Fruit fly (Drosophila melanogaster): ENCODE data around the gene Trmt112.

Trmt112 gene

DNA sequence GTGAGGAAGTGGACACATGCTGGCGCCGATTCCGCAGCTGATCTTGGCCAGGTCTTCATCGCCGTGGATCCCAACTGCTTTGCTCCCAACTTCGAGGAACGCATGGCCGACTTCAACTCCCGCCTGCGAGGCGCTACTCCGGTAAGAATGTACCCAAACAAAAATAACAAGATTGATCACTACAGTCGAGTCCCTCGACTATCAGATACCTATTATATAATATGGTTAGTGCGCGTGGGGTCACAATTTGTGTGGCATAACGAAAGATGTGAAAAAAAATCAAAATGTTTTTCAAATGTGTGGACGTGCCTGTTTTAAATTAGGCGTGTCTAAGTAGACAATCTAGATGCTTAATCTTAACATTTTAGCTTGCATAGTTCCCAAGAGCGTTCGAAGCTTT, 10.2 kb downstream of the Trmt112 start:
- TF ChIP-seq ap (GFP tag; IDR thresholded peaks at IDR 0.05), result no peak
- TF ChIP-seq Ets65A (GFP tag), result no peak
- no peak for TF ChIP-seq CG15269 (tag; optimal IDR thresholded peaks at IDR 0.05)
- TF ChIP-seq Bgb (GFP tag; IDR thresholded peaks at IDR 0.05; ENCODE audit: partially characterized antibody), result peak; percentile 43; the same call in 1 of the 2 replicates
- no peak for TF ChIP-seq NfI (GFP tag; optimal IDR thresholded peaks at IDR 0.05)
- no peak for TF ChIP-seq Side (GFP tag; optimal IDR thresholded peaks at IDR 0.05)
- 0 out of 3 replicates have a peak, but pooled peaks have one; percentile 45 for TF ChIP-seq mld (GFP tag; IDR thresholded peaks at IDR 0.05; ENCODE audit: partially characterized antibody)
- TF ChIP-seq Pdp1 (GFP tag; optimal IDR thresholded peaks at IDR 0.05), result peak in 1 of 2 experiments; percentile 91
- TF ChIP-seq Rfx (GFP tag; IDR thresholded peaks at IDR 0.05), result 0 out of 2 replicates have a peak, but pooled peaks have one; percentile 4
- TF ChIP-seq peb (GFP tag; IDR thresholded peaks at IDR 0.05), result no peak
- TF ChIP-seq Bdp1 (GFP tag; optimal IDR thresholded peaks at IDR 0.05), result no peak
- peak; percentile 80 for TF ChIP-seq HLH4C (GFP tag; IDR thresholded peaks at IDR 0.05; ENCODE audit: partially characterized antibody)
- peak; percentile 29 for TF ChIP-seq D19B (GFP tag; optimal IDR thresholded peaks at IDR 0.05)
- TF ChIP-seq Adf1 (GFP tag; IDR thresholded peaks at IDR 0.05), result no peak
- peak; percentile 66; the same call in 2 of the 3 replicates for TF ChIP-seq CG7963 (GFP tag; IDR thresholded peaks at IDR 0.05; ENCODE audit: partially characterized antibody)
- TF ChIP-seq CG13123 (GFP tag; optimal IDR thresholded peaks at IDR 0.05), result no peak
- TF ChIP-seq fru (optimal IDR thresholded peaks at IDR 0.05), result no peak
- TF ChIP-seq Scr (GFP tag; IDR thresholded peaks at IDR 0.05; ENCODE audit: partially characterized antibody), result peak; percentile 55
- TF ChIP-seq CG15479 (GFP tag; optimal IDR thresholded peaks at IDR 0.05), result no peak
- TF ChIP-seq CG4360 (GFP tag; IDR thresholded peaks at IDR 0.05), result no peak
- peak; percentile 42 for TF ChIP-seq CG13287 (GFP tag; IDR thresholded peaks at IDR 0.05; ENCODE audit: partially characterized antibody)
- no peak for TF ChIP-seq pita (GFP tag; optimal IDR thresholded peaks at IDR 0.05)
- TF ChIP-seq ewg (GFP tag; optimal IDR thresholded peaks at IDR 0.05), result no peak
- TF ChIP-seq vnd (GFP tag; IDR thresholded peaks at IDR 0.05; ENCODE audit: partially characterized antibody), result peak; percentile 39; the same call in 1 of the 3 replicates
- no peak for TF ChIP-seq usp (GFP tag; optimal IDR thresholded peaks at IDR 0.05)
- 0 out of 3 replicates have a peak, but pooled peaks have one; percentile 49 for TF ChIP-seq hb (GFP tag; IDR thresholded peaks at IDR 0.05; ENCODE audit: partially characterized antibody)
- TF ChIP-seq CG34224 (GFP tag; IDR thresholded peaks at IDR 0.05; ENCODE audit: partially characterized antibody), result peak; percentile 28; the same call in 1 of the 3 replicates
- peak; percentile 63; the same call in 1 of the 2 replicates for TF ChIP-seq tna (GFP tag; IDR thresholded peaks at IDR 0.05; ENCODE audit: partially characterized antibody)
- no peak for TF ChIP-seq emc (GFP tag; optimal IDR thresholded peaks at IDR 0.05)
- TF ChIP-seq ken (GFP tag; IDR thresholded peaks at IDR 0.05), result no peak
- TF ChIP-seq Rx (GFP tag; IDR thresholded peaks at IDR 0.05), result no peak
- no peak for TF ChIP-seq HLHmδ (GFP tag; optimal IDR thresholded peaks at IDR 0.05)
- TF ChIP-seq nerfin-2 (GFP tag; IDR thresholded peaks at IDR 0.05; ENCODE audit: partially characterized antibody), result peak; percentile 51; the same call in 1 of the 2 replicates
- no peak for TF ChIP-seq CG17186 (GFP tag; optimal IDR thresholded peaks at IDR 0.05)
- TF ChIP-seq ara (GFP tag; IDR thresholded peaks at IDR 0.05), result no peak
- TF ChIP-seq CG14860 (GFP tag; IDR thresholded peaks at IDR 0.05; ENCODE audit: partially characterized antibody), result peak; percentile 51; the same call in 1 of the 3 replicates
- TF ChIP-seq CG6791 (GFP tag; IDR thresholded peaks at IDR 0.05; ENCODE audit: partially characterized antibody), result peak; percentile 61; the same call in 2 of the 3 replicates
- TF ChIP-seq onecut (GFP tag; IDR thresholded peaks at IDR 0.05), result no peak
- peak; percentile 34 for TF ChIP-seq sens (GFP tag)
- no peak for TF ChIP-seq ssp (GFP tag; IDR thresholded peaks at IDR 0.05)
- TF ChIP-seq sna (GFP tag; IDR thresholded peaks at IDR 0.05; ENCODE audit: partially characterized antibody), result peak; percentile 43
- peak; percentile 64; the same call in 1 of the 2 replicates for TF ChIP-seq ato (GFP tag; IDR thresholded peaks at IDR 0.05; ENCODE audit: partially characterized antibody)
- TF ChIP-seq bbx (GFP tag; IDR thresholded peaks at IDR 0.05; ENCODE audit: partially characterized antibody), result peak; percentile 42; the same call in 1 of the 2 replicates
- no peak for TF ChIP-seq Bteb2 (GFP tag; optimal IDR thresholded peaks at IDR 0.05)
- TF ChIP-seq CG16813 (GFP tag; IDR thresholded peaks at IDR 0.05; ENCODE audit: partially characterized antibody), result peak; percentile 67
